Worm (Caenorhabditis elegans): ENCODE data around the gene R05G6.10.

Gene R05G6.10

ce11 chrIV:7473159-7473649 lies 69.1 kb downstream of the R05G6.10 start, which contains the start of the genes plk-3 and F55G1.6:
TSS of gene plk-3 (minus strand) at chrIV:7473209.
TSS of gene F55G1.6 (plus strand) at chrIV:7473517.
- TF ChIP-seq unc-39 (tag; optimal IDR thresholded peaks at IDR 0.05) (no peak), nhr-12 (tag; optimal IDR thresholded peaks at IDR 0.05) (no peak), flh-1 (GFP tag; optimal IDR thresholded peaks at IDR 0.05) (no peak), ham-2 (GFP tag; optimal IDR thresholded peaks at IDR 0.05) (no peak), lin-32 (GFP tag; optimal IDR thresholded peaks at IDR 0.05) (no peak), ceh-43 (GFP tag; optimal IDR thresholded peaks at IDR 0.05) (no peak), snpc-4 (tag; optimal IDR thresholded peaks at IDR 0.05) (no peak)

ce11 chrIV:7469782-7470413 lies 72.4 kb downstream of the R05G6.10 start, which contains the start of gene F55G1.7:
TSS of gene F55G1.7 (minus strand) at chrIV:7469832.
- TF ChIP-seq lin-32 (GFP tag; optimal IDR thresholded peaks at IDR 0.05), result no peak
- TF ChIP-seq mab-5 (tag; optimal IDR thresholded peaks at IDR 0.05), result no peak
- TF ChIP-seq ces-1 (GFP tag; optimal IDR thresholded peaks at IDR 0.05), result no peak
- TF ChIP-seq nhr-2 (tag; optimal IDR thresholded peaks at IDR 0.05), result no peak
- no peak for TF ChIP-seq zip-8 (tag; optimal IDR thresholded peaks at IDR 0.05)
- TF ChIP-seq lsy-2 (tag; optimal IDR thresholded peaks at IDR 0.05), result no peak
- no peak for TF ChIP-seq M03D4.4 (tag; optimal IDR thresholded peaks at IDR 0.05)
- TF ChIP-seq snpc-4 (tag; optimal IDR thresholded peaks at IDR 0.05), result no peak
- no peak for TF ChIP-seq flh-1 (GFP tag; optimal IDR thresholded peaks at IDR 0.05)
- no peak for TF ChIP-seq nhr-237 (tag; optimal IDR thresholded peaks at IDR 0.05)
- TF ChIP-seq ceh-83 (GFP tag; optimal IDR thresholded peaks at IDR 0.05), result no peak
- TF ChIP-seq elt-3 (tag; optimal IDR thresholded peaks at IDR 0.05), result no peak
- TF ChIP-seq nhr-12 (tag; optimal IDR thresholded peaks at IDR 0.05), result no peak

DNA sequence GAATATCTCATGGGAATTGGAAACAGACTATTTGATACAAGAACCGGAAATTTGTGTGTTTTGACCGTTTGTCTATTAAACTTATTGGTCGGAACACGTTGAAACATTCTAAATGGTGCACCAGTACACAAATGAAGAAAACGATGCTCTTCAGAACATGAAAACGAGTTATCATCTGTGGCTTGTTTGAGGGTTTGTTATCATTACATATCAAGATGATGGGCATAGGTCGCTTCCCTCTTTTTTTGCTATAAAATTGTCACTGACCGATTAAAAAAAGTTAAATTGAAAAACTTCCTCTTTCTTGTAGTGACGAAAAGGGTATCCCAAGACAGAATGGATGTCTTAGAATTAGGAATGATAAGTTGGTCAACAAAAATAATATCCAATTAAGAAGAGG lies 73.7 kb downstream of the R05G6.10 start:
- TF ChIP-seq blmp-1 (tag; optimal IDR thresholded peaks at IDR 0.05), result no peak
- TF ChIP-seq ceh-83 (GFP tag; optimal IDR thresholded peaks at IDR 0.05), result no peak
- TF ChIP-seq flh-1 (GFP tag; optimal IDR thresholded peaks at IDR 0.05), result no peak
- no peak for TF ChIP-seq unc-39 (tag; optimal IDR thresholded peaks at IDR 0.05)
- no peak for TF ChIP-seq sem-2 (GFP tag; optimal IDR thresholded peaks at IDR 0.05)
